Worm (Caenorhabditis elegans) whole organism, mixed stage, embryonic: Measurements from ENCODE around the gene clec-135.

Experiments
- M03D4.4 ChIP-seq: sonication (generic microtip); optimal IDR thresholded peaks from 2 replicates; lab custom pipeline; 2017; ENCODE audit warnings: mild to moderate bottlenecking, missing genetic modification characterization, missing compliant biosample characterization
- bed-3 ChIP-seq: fragments of 200-800 bp; sonication (Bioruptor generic); optimal IDR thresholded peaks from 3 replicates; lab custom pipeline; 2018; ENCODE audit warnings: mild to moderate bottlenecking, missing genetic modification characterization, moderate library complexity, missing compliant biosample characterization
- blmp-1 ChIP-seq: fragments of 150-350 bp; optimal IDR thresholded peaks from 2 replicates; lab custom pipeline; 2014; ENCODE audit warnings: missing biosample characterization, missing genetic modification characterization
- ces-1 ChIP-seq: fragments of 150-350 bp; optimal IDR thresholded peaks from 2 replicates; lab custom pipeline; 2014; ENCODE audit warnings: missing biosample characterization, missing genetic modification reagents, missing genetic modification characterization
- cnd-1 ChIP-seq: fragments of 200-800 bp; sonication (Bioruptor generic); optimal IDR thresholded peaks from 2 replicates; lab custom pipeline; 2018; ENCODE audit warnings: mild to moderate bottlenecking, missing genetic modification characterization, missing compliant biosample characterization
- drap-1 ChIP-seq: fragments of 200-800 bp; sonication (Bioruptor generic); optimal IDR thresholded peaks from 3 replicates; lab custom pipeline; 2018; ENCODE audit warnings: mild to moderate bottlenecking, missing genetic modification characterization, missing compliant biosample characterization
- elt-3 ChIP-seq: fragments of 150-350 bp; optimal IDR thresholded peaks from 2 replicates; lab custom pipeline; 2014; ENCODE audit warnings: missing biosample characterization, missing genetic modification characterization
- hlh-1 ChIP-seq: fragments of 150-350 bp; optimal IDR thresholded peaks from 2 replicates; lab custom pipeline; 2014; ENCODE audit warnings: missing biosample characterization, missing genetic modification reagents, missing genetic modification characterization
- nhr-28 ChIP-seq: fragments of 150-350 bp; optimal IDR thresholded peaks from 2 replicates; lab custom pipeline; 2014; ENCODE audit warnings: missing biosample characterization, missing genetic modification characterization
- nhr-76 ChIP-seq: sonication (generic microtip); optimal IDR thresholded peaks from 2 replicates; lab custom pipeline; 2017; ENCODE audit warnings: missing biosample characterization, missing genetic modification characterization
- pha-4 ChIP-seq: fragments of 150-350 bp; optimal IDR thresholded peaks from 2 replicates; lab custom pipeline; 2018; ENCODE audit warnings: missing biosample characterization, missing genetic modification reagents, missing genetic modification characterization
- sem-2 ChIP-seq: fragments of 200-800 bp; sonication (Bioruptor generic); optimal IDR thresholded peaks from 2 replicates; lab custom pipeline; 2018; ENCODE audit warnings: mild to moderate bottlenecking, missing genetic modification characterization, missing compliant biosample characterization
- snpc-4 ChIP-seq: fragments of 150-350 bp; optimal IDR thresholded peaks from 2 replicates; lab custom pipeline; 2014; ENCODE audit warnings: missing biosample characterization, missing genetic modification characterization
- ztf-11 ChIP-seq: fragments of 150-350 bp; optimal IDR thresholded peaks from 2 replicates; lab custom pipeline; 2014; ENCODE audit warnings: missing biosample characterization, missing genetic modification characterization

DNA sequence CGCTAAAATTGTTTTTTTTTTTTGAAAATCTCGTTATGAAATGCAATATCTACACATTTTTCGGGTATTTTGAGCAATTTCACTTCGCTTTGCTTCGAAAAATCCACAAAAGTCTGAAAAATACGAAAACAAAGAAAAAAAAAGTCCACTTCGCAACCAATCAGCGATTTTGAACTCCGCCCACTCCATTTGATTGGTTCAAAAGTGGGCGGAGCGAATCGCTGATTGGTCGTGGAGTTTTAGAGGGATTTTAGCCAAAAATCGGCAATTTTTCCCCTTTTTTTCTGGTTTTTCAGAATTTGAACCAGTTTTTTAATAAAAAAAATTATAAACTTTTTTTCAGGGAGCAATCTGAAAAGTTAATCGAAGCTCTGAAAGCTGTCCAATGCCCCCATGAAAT is 19.6 kb downstream of the clec-135 start:
- no peak for TF ChIP-seq ztf-11 (tag; lab: Kevin White, UChicago)
- TF ChIP-seq M03D4.4 (tag; lab: Kevin White, UChicago), result no peak
- TF ChIP-seq nhr-76, result no peak
- no peak for TF ChIP-seq pha-4 (tag; lab: Kevin White, UChicago)
- TF ChIP-seq snpc-4 (tag; lab: Kevin White, UChicago), result no peak
- TF ChIP-seq nhr-28 (tag; lab: Kevin White, UChicago), result no peak
- TF ChIP-seq elt-3 (tag; lab: Kevin White, UChicago), result no peak
- no peak for TF ChIP-seq bed-3 (GFP tag; lab: Kevin White, UChicago)
- TF ChIP-seq sem-2, result no peak
- TF ChIP-seq blmp-1 (tag; lab: Kevin White, UChicago), result no peak
- no peak for TF ChIP-seq cnd-1 (tag; lab: Kevin White, UChicago)
- TF ChIP-seq drap-1 (GFP tag; lab: Kevin White, UChicago), result no peak
- no peak for TF ChIP-seq hlh-1 (tag; lab: Kevin White, UChicago)
- TF ChIP-seq ces-1 (GFP tag; lab: Kevin White, UChicago), result no peak
